Fruit fly (Drosophila melanogaster) whole organism: Measurements from ENCODE around the gene CG5104.

ENCODE experiments used
- CG8478 ChIP-seq: fragments of >200 bp; optimal IDR thresholded peaks from 2 replicates; lab custom pipeline; 2018; ENCODE audit warnings: inconsistent platforms
- Dll ChIP-seq: fragments of >200 bp; optimal IDR thresholded peaks from 2 replicates; lab custom pipeline; 2017
- EcR ChIP-seq, 2 experiments: fragments of >200 bp; optimal IDR thresholded peaks; 2 replicates each; lab custom pipeline; 2017; ENCODE audit warnings: missing biosample characterization in 2 of 2, missing genetic modification characterization in 2 of 2, missing genetic modification reagents in 2 of 2
- pan ChIP-seq: fragments of >200 bp; optimal IDR thresholded peaks from 2 replicates; lab custom pipeline; 2017
- psq ChIP-seq: fragments of >200 bp; optimal IDR thresholded peaks from 2 replicates; lab custom pipeline; 2017
- usp ChIP-seq: fragments of >200 bp; optimal IDR thresholded peaks from 2 replicates; lab custom pipeline; 2017; ENCODE audit warnings: missing biosample characterization, missing genetic modification characterization, mixed read lengths

Gene CG5104

dm6 chr3L:20549358-20549757 lies 28.5 kb downstream of the CG5104 start:
- no peak for TF ChIP-seq CG8478
- no peak for TF ChIP-seq pan
- no peak for TF ChIP-seq psq (lab: Kevin White, UChicago)
- no peak for TF ChIP-seq EcR (GFP tag; optimal IDR thresholded peaks at IDR 0.05; lab: Kevin White, UChicago)
- no peak for TF ChIP-seq usp (GFP tag; lab: Kevin White, UChicago)
- no peak for TF ChIP-seq Dll (lab: Kevin White, UChicago)

- no peak for TF ChIP-seq CG8478
- no peak for TF ChIP-seq usp (GFP tag; lab: Kevin White, UChicago)
- TF ChIP-seq Dll (lab: Kevin White, UChicago): no peak
- TF ChIP-seq psq (lab: Kevin White, UChicago): no peak
- no peak for TF ChIP-seq pan
- no peak for TF ChIP-seq EcR (GFP tag; optimal IDR thresholded peaks at IDR 0.05; lab: Kevin White, UChicago)
Measured at dm6 chr3L:20551862-20552261, 31.1 kb downstream of the CG5104 start.

dm6 chr3L:20556371-20556770 lies 35.6 kb downstream of the CG5104 start:
- no peak for TF ChIP-seq pan
- TF ChIP-seq CG8478: no peak
- no peak for TF ChIP-seq EcR (GFP tag; optimal IDR thresholded peaks at IDR 0.05; lab: Kevin White, UChicago)
- TF ChIP-seq usp (GFP tag; lab: Kevin White, UChicago): no peak
- no peak for TF ChIP-seq Dll (lab: Kevin White, UChicago)
- no peak for TF ChIP-seq psq (lab: Kevin White, UChicago)

dm6 chr3L:20557065-20557464 lies 36.3 kb downstream of the CG5104 start:
- no peak for TF ChIP-seq usp (GFP tag; lab: Kevin White, UChicago)
- no peak for TF ChIP-seq CG8478
- no peak for TF ChIP-seq pan
- no peak for TF ChIP-seq psq (lab: Kevin White, UChicago)
- TF ChIP-seq Dll (lab: Kevin White, UChicago): no peak
- TF ChIP-seq EcR (GFP tag; optimal IDR thresholded peaks at IDR 0.05; lab: Kevin White, UChicago): no peak

dm6 chr3L:20562649-20563048 lies 41.8 kb downstream of the CG5104 start:
- TF ChIP-seq EcR (GFP tag; optimal IDR thresholded peaks at IDR 0.05; lab: Kevin White, UChicago) (no peak), CG8478 (no peak), Dll (lab: Kevin White, UChicago) (no peak), pan (no peak), psq (lab: Kevin White, UChicago) (no peak)

dm6 chr3L:20563767-20564166 lies 43.0 kb downstream of the CG5104 start:
- no peak for TF ChIP-seq usp (GFP tag; lab: Kevin White, UChicago)

- TF ChIP-seq pan: no peak
- TF ChIP-seq usp (GFP tag; lab: Kevin White, UChicago): no peak
- no peak for TF ChIP-seq Dll (lab: Kevin White, UChicago)
- TF ChIP-seq CG8478: no peak
- TF ChIP-seq psq (lab: Kevin White, UChicago): no peak
- TF ChIP-seq EcR (GFP tag; optimal IDR thresholded peaks at IDR 0.05; lab: Kevin White, UChicago): no peak
Measured at dm6 chr3L:20565561-20566128, 44.8 kb downstream of the CG5104 start.

- TF ChIP-seq CG8478: no peak
- no peak for TF ChIP-seq Dll (lab: Kevin White, UChicago)
- TF ChIP-seq EcR (GFP tag; optimal IDR thresholded peaks at IDR 0.05; lab: Kevin White, UChicago): no peak
- TF ChIP-seq psq (lab: Kevin White, UChicago): no peak
- TF ChIP-seq pan: no peak
- no peak for TF ChIP-seq usp (GFP tag; lab: Kevin White, UChicago)
Measured at dm6 chr3L:20570134-20570533, 49.3 kb downstream of the CG5104 start.
